Worm (Caenorhabditis elegans): ENCODE measurements around the gene ugt-1.

ugt-1 gene

DNA sequence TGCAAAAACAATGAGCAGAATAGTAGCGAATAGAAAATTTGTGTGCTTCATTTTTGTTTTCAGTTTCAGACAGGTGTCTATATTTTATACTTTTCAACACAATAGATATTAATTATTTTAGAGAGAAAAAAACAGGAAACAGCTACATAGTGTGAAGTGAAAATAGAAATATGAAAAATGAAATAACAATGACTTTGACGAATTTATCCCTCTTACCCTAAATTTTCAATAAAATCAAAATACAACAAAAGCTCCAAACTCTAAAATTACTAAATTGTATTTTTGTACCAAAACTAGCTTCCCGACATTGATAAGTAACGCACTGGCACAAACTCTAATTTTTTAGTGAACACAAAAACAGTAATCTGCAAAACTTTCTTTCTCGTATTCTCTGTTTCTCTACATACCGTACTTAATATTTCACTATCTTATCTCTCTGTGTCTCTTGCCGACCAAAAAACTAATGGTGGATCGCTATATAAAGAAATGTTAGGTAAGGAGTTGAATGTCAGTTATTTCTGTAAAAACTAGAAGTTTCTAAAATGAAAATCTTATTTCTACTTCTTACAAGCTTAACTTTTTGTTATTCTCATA lies at the start of gene ugt-1, which contains the start of gene col-151:
Gene ugt-1, plus strand, starts transcription at position 491 of the 594 bp plus-strand sequence.
Gene col-151, minus strand, starts transcription at position 51 of the 594 bp plus-strand sequence.
- no peak for TF ChIP-seq F13C5.2 (tag; optimal IDR thresholded peaks at IDR 0.05)
- TF ChIP-seq B0310.2 (tag; optimal IDR thresholded peaks at IDR 0.05): no peak
- no peak for TF ChIP-seq hmbx-1 (tag; optimal IDR thresholded peaks at IDR 0.05)
- TF ChIP-seq scrt-1 (GFP tag; IDR thresholded peaks at IDR 0.05): no peak
- TF ChIP-seq hmg-4 (GFP tag; optimal IDR thresholded peaks at IDR 0.05): no peak

DNA sequence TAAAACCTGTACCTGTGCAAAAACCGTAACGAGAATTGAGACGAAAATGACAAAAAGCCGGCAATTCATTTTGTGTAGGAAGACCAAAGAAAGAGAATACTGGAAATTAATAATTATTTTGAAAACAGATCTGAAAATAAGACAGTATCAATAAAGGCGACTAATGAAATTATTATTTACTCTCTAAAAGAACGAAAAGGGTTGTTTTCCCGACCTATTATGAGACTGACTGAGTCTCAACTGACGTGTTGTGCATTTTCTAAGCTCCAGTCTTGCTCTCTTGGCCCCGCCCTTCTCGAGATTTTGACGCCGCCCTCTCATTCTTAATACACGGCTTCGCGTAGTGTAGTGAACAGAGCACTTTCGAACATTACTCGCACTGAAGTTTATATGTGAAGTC lies 45.4 kb upstream of the ugt-1 start, which contains the start of gene K07C5.9:
Gene K07C5.9, minus strand, starts transcription at position 101 of the 400 bp plus-strand sequence.
- no peak for TF ChIP-seq tra-4 (tag; optimal IDR thresholded peaks at IDR 0.05)
- TF ChIP-seq sea-1 (GFP tag; conservative IDR thresholded peaks at IDR 0.05): no peak
- TF ChIP-seq flt-1 (GFP tag; IDR thresholded peaks at IDR 0.05): no peak
- no peak for TF ChIP-seq tbx-37 (GFP tag; conservative IDR thresholded peaks at IDR 0.05)
- no peak for TF ChIP-seq B0310.2 (tag; optimal IDR thresholded peaks at IDR 0.05)
- no peak for TF ChIP-seq ceh-13 (GFP tag; optimal IDR thresholded peaks at IDR 0.05)
- TF ChIP-seq tbx-11 (GFP tag; IDR thresholded peaks at IDR 0.05): no peak
- no peak for TF ChIP-seq scrt-1 (GFP tag; IDR thresholded peaks at IDR 0.05)
- TF ChIP-seq hnd-1 (tag; optimal IDR thresholded peaks at IDR 0.05): no peak
- no peak for TF ChIP-seq F13C5.2 (tag; optimal IDR thresholded peaks at IDR 0.05)

DNA sequence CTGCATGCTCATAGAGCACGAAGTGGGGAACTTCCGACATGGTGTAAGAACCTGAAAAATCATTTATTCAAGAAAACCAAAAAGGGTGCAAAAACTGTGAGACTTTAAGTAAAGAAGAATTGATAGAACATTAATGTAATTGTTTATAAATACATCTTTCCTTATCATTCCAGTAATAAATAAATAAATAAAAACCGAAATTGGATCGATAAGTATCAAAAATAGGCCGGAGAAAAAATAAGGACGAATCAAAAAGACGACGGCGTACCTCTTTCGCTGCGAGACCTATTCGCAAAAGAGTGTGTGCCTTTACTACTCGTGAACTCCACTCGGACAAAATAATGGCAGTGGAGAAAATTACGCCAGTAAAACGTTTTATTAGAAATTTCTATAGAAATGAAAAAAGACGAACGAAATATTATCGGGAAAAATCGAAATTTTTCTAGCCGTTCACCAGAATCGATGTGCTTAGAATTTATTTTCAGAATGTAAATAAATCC lies 42.5 kb upstream of the ugt-1 start, which contains the start of gene nol-56:
Gene nol-56, minus strand, starts transcription at position 51 of the 500 bp plus-strand sequence.
- TF ChIP-seq pes-1 (GFP tag; IDR thresholded peaks at IDR 0.05): 0 out of 2 replicates have a peak, but pooled peaks have one; percentile 37
- TF ChIP-seq hmbx-1 (tag; optimal IDR thresholded peaks at IDR 0.05): no peak

DNA sequence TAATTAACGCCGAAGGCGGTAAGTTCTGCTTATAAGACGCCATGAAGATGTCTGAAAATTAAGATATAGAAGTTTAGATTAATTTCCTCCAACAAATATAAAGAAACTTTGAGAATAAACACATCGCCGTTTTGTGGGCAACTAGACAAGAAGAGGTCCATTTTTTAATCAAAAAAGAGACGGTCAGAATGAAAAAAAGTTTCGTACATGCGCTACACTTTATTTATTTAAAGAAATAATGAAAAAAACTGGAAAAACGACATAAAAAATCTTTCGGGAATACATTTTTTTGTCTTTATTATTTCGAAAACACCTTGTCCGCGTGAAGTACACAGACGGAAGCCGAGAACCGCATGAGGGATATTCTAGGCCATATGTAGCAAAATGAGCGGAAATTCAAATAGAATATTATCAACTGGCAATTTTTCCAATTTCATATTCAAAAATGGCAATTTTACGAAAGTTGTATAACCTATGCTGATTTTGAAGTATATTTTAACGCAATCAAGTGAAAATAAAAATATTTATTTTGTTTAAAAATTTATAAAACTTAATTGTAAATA lies 39.6 kb upstream of the ugt-1 start, which contains the start of gene sluh-7:
Gene sluh-7, minus strand, starts transcription at position 51 of the 563 bp plus-strand sequence.
- TF ChIP-seq ceh-13 (GFP tag; optimal IDR thresholded peaks at IDR 0.05): peak; percentile 28
- TF ChIP-seq F13C5.2 (tag; optimal IDR thresholded peaks at IDR 0.05): peak; percentile 43
- peak; percentile 21 for TF ChIP-seq hnd-1 (tag; optimal IDR thresholded peaks at IDR 0.05)
- TF ChIP-seq scrt-1 (GFP tag; IDR thresholded peaks at IDR 0.05): no peak
- TF ChIP-seq B0310.2 (tag; optimal IDR thresholded peaks at IDR 0.05): no peak
- TF ChIP-seq tbx-11 (GFP tag; IDR thresholded peaks at IDR 0.05): no peak
- TF ChIP-seq aly-1 (tag; optimal IDR thresholded peaks at IDR 0.05): no peak
- no peak for TF ChIP-seq flt-1 (GFP tag; IDR thresholded peaks at IDR 0.05)
- no peak for TF ChIP-seq ceh-36 (tag; optimal IDR thresholded peaks at IDR 0.05)
- TF ChIP-seq sea-1 (GFP tag; conservative IDR thresholded peaks at IDR 0.05): no peak
- no peak for TF ChIP-seq hmbx-1 (tag; optimal IDR thresholded peaks at IDR 0.05)
- TF ChIP-seq tbx-37 (GFP tag; conservative IDR thresholded peaks at IDR 0.05): peak; percentile 86
- TF ChIP-seq hmg-4 (GFP tag; optimal IDR thresholded peaks at IDR 0.05): no peak

DNA sequence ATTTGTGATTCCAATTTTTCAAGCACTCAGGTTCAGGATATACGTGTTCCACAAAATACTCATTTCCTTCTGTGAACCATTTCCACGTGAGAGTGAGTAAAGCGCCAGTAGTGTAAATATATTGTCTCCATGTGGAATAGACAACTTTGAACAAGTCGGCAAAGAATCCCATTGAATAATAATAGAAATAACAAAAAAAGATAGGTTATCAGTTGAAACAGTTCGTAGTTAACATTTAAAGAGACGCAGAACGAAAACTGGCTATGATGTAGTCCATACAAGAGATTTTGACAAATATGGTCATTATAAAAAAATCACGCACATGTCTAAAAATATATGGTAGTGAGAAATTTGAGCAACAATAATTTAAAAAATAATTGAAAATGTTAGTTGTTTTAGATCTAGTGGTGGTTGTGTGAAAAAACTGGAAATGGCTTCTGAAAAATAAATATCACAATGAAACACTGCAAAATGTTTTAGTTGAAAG lies 38.0 kb upstream of the ugt-1 start, which contains the start of gene ceeh-2:
Gene ceeh-2, minus strand, starts transcription at position 437 of the 487 bp plus-strand sequence.
- TF ChIP-seq aly-1 (tag; optimal IDR thresholded peaks at IDR 0.05) (no peak), ceh-36 (tag; optimal IDR thresholded peaks at IDR 0.05) (no peak), ceh-13 (GFP tag; optimal IDR thresholded peaks at IDR 0.05) (no peak), B0310.2 (tag; optimal IDR thresholded peaks at IDR 0.05) (no peak), tbx-11 (GFP tag; IDR thresholded peaks at IDR 0.05) (no peak), flt-1 (GFP tag; IDR thresholded peaks at IDR 0.05) (no peak), sea-1 (GFP tag; conservative IDR thresholded peaks at IDR 0.05) (no peak), tbx-37 (GFP tag; conservative IDR thresholded peaks at IDR 0.05) (no peak), tra-4 (tag; optimal IDR thresholded peaks at IDR 0.05) (no peak), scrt-1 (GFP tag; IDR thresholded peaks at IDR 0.05) (no peak), pes-1 (GFP tag; IDR thresholded peaks at IDR 0.05) (no peak), hmg-4 (GFP tag; optimal IDR thresholded peaks at IDR 0.05) (no peak), F13C5.2 (tag; optimal IDR thresholded peaks at IDR 0.05) (no peak), hmbx-1 (tag; optimal IDR thresholded peaks at IDR 0.05) (no peak), hnd-1 (tag; optimal IDR thresholded peaks at IDR 0.05) (no peak), ets-7 (tag; optimal IDR thresholded peaks at IDR 0.05) (no peak), ama-1 (optimal IDR thresholded peaks at IDR 0.05) (no peak)

DNA sequence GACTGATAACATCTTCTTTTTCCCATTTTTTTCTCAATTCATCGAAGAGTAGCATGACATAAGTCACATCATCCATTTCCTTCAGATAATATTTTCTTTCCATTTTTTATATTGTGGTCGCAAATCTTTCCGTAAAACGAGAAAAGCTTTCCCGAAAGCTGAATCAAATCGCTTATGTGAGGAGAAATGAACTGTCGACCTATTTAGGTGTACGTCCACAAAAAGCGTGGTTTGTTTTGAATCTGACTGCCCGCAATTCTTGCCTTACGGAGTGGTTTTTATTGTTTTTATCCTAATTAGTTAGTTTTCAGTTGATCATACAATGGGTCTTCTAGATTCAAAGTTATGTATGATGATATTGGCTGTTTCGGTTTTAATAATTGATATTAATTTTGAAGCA lies 37.2 kb upstream of the ugt-1 start, which contains the start of gene ttll-15:
Gene ttll-15, plus strand, starts transcription at position 301 of the 400 bp plus-strand sequence.
- TF ChIP-seq scrt-1 (GFP tag; IDR thresholded peaks at IDR 0.05): no peak
- TF ChIP-seq flt-1 (GFP tag; IDR thresholded peaks at IDR 0.05): no peak
- no peak for TF ChIP-seq hmbx-1 (tag; optimal IDR thresholded peaks at IDR 0.05)
- no peak for TF ChIP-seq pes-1 (GFP tag; IDR thresholded peaks at IDR 0.05)
- TF ChIP-seq aly-1 (tag; optimal IDR thresholded peaks at IDR 0.05): no peak
- TF ChIP-seq hnd-1 (tag; optimal IDR thresholded peaks at IDR 0.05): no peak
- no peak for TF ChIP-seq tra-4 (tag; optimal IDR thresholded peaks at IDR 0.05)
- no peak for TF ChIP-seq B0310.2 (tag; optimal IDR thresholded peaks at IDR 0.05)
- no peak for TF ChIP-seq ets-7 (tag; optimal IDR thresholded peaks at IDR 0.05)
- TF ChIP-seq tbx-11 (GFP tag; IDR thresholded peaks at IDR 0.05): no peak
- TF ChIP-seq hmg-4 (GFP tag; optimal IDR thresholded peaks at IDR 0.05): no peak
- no peak for TF ChIP-seq sea-1 (GFP tag; conservative IDR thresholded peaks at IDR 0.05)
- TF ChIP-seq ceh-36 (tag; optimal IDR thresholded peaks at IDR 0.05): no peak
- TF ChIP-seq F13C5.2 (tag; optimal IDR thresholded peaks at IDR 0.05): no peak
- no peak for TF ChIP-seq ama-1 (optimal IDR thresholded peaks at IDR 0.05)

DNA sequence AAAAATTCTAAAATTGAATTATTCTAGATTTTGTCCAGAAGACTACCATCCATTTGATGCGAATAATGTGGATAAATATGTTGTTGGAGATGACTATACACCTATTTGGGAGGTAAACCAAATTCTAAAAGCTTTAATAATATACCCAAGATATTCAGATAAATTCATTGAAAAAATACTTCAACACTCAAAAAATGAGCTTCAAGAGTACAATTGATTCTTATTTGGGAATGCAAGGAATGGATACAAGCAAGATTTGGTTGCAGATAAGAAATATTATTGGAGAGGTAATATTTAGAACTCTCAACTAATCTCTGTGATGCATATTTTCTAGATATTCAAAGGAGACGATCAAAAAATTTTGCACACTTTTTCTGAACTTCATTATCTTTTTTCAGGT lies 35.3 kb upstream of the ugt-1 start:
- no peak for TF ChIP-seq ets-7 (tag; optimal IDR thresholded peaks at IDR 0.05)
- TF ChIP-seq B0310.2 (tag; optimal IDR thresholded peaks at IDR 0.05): no peak
- TF ChIP-seq aly-1 (tag; optimal IDR thresholded peaks at IDR 0.05): no peak
- TF ChIP-seq tbx-37 (GFP tag; conservative IDR thresholded peaks at IDR 0.05): no peak
- TF ChIP-seq tra-4 (tag; optimal IDR thresholded peaks at IDR 0.05): no peak
- TF ChIP-seq ceh-13 (GFP tag; optimal IDR thresholded peaks at IDR 0.05): no peak
- no peak for TF ChIP-seq flt-1 (GFP tag; IDR thresholded peaks at IDR 0.05)
- no peak for TF ChIP-seq F13C5.2 (tag; optimal IDR thresholded peaks at IDR 0.05)
